Worm (Caenorhabditis elegans): Measurements from ENCODE around the gene srh-298.
"Not testable (repeated sequence)": the region's sequence is repeated elsewhere in the genome, so short reads cannot be mapped to it uniquely, and the experiment has no call there.

Gene srh-298

ce11 chrV:17857901-17858300 lies 39.2 kb downstream of the srh-298 start (continued):
- TF ChIP-seq nhr-237 (tag; optimal IDR thresholded peaks at IDR 0.05) (no peak), egl-5 (tag; optimal IDR thresholded peaks at IDR 0.05) (peak; percentile 62)

- TF ChIP-seq nhr-76 (tag; optimal IDR thresholded peaks at IDR 0.05) = no peak
- TF ChIP-seq nhr-25 (tag; optimal IDR thresholded peaks at IDR 0.05) = no peak
- no peak for TF ChIP-seq nhr-11 (tag; optimal IDR thresholded peaks at IDR 0.05)
- TF ChIP-seq R02D3.7 (tag; optimal IDR thresholded peaks at IDR 0.05) = no peak
- no peak for TF ChIP-seq egl-5 (tag; optimal IDR thresholded peaks at IDR 0.05)
- no peak for TF ChIP-seq ceh-82 (tag; optimal IDR thresholded peaks at IDR 0.05)
- TF ChIP-seq nhr-77 (tag; optimal IDR thresholded peaks at IDR 0.05) = no peak
- TF ChIP-seq ZK546.5 (tag; optimal IDR thresholded peaks at IDR 0.05) = no peak
- no peak for TF ChIP-seq jun-1 (tag; optimal IDR thresholded peaks at IDR 0.05)
- TF ChIP-seq fkh-2 (tag; optimal IDR thresholded peaks at IDR 0.05) = no peak
- no peak for TF ChIP-seq aly-2 (tag; optimal IDR thresholded peaks at IDR 0.05)
- TF ChIP-seq nhr-28 (tag; optimal IDR thresholded peaks at IDR 0.05) = no peak
- TF ChIP-seq ceh-9 (tag; optimal IDR thresholded peaks at IDR 0.05) = no peak
Observed at ce11 chrV:17859065-17859464, 40.4 kb downstream of the srh-298 start.

- TF ChIP-seq pha-4 (tag; optimal IDR thresholded peaks at IDR 0.05) (no peak), eor-1 (tag; optimal IDR thresholded peaks at IDR 0.05) (no peak), ceh-82 (tag; optimal IDR thresholded peaks at IDR 0.05) (no peak), fkh-2 (tag; optimal IDR thresholded peaks at IDR 0.05) (no peak), elt-2 (tag; optimal IDR thresholded peaks at IDR 0.05) (no peak), nhr-67 (tag; optimal IDR thresholded peaks at IDR 0.05) (no peak), nhr-237 (tag; optimal IDR thresholded peaks at IDR 0.05) (no peak), aly-2 (tag; optimal IDR thresholded peaks at IDR 0.05) (no peak), ztf-11 (tag; optimal IDR thresholded peaks at IDR 0.05) (no peak), nfya-1 (tag; optimal IDR thresholded peaks at IDR 0.05; ENCODE audit: insufficient read depth) (no peak), ztf-4 (tag; optimal IDR thresholded peaks at IDR 0.05) (no peak), tbx-2 (tag; optimal IDR thresholded peaks at IDR 0.05) (no peak), ZK546.5 (tag; optimal IDR thresholded peaks at IDR 0.05) (no peak), fkh-10 (GFP tag; optimal IDR thresholded peaks at IDR 0.05) (no peak), egl-5 (tag; optimal IDR thresholded peaks at IDR 0.05) (no peak), nhr-76 (tag; optimal IDR thresholded peaks at IDR 0.05) (no peak), sea-2 (GFP tag; optimal IDR thresholded peaks at IDR 0.05) (no peak), nhr-25 (tag; optimal IDR thresholded peaks at IDR 0.05) (no peak), nhr-11 (tag; optimal IDR thresholded peaks at IDR 0.05) (no peak)
Observed at ce11 chrV:17859519-17859918, 40.9 kb downstream of the srh-298 start.

ce11 chrV:17865309-17865708 lies 46.6 kb downstream of the srh-298 start, which contains the start of gene Y59A8A.8:
Y59A8A.8 (plus strand) TSS chrV:17865609.
- not testable (repeated sequence) for TF ChIP-seq nhr-12, lin-39, tbx-2 (tag; optimal IDR thresholded peaks at IDR 0.05)

ce11 chrV:17870569-17870968 lies 51.9 kb downstream of the srh-298 start, which contains the start of gene csn-1:
csn-1 (minus strand) TSS chrV:17870651.
- TF ChIP-seq hmg-11 (tag; optimal IDR thresholded peaks at IDR 0.05) = peak; percentile 7
- TF ChIP-seq elt-2 (tag; optimal IDR thresholded peaks at IDR 0.05) = no peak
- TF ChIP-seq snpc-4 (tag; optimal IDR thresholded peaks at IDR 0.05) = peak; percentile 31
- TF ChIP-seq pha-4 (tag; optimal IDR thresholded peaks at IDR 0.05) = peak; percentile 45
- peak; percentile 52 for TF ChIP-seq lin-15B (tag; optimal IDR thresholded peaks at IDR 0.05)

All from whole organism, L3 larva.